Worm (Caenorhabditis elegans): ENCODE results near the gene T24C12.3.
A peak's percentile ranks its signal among the peaks of the same experiment; 100 is the strongest.

T24C12.3 gene

DNA sequence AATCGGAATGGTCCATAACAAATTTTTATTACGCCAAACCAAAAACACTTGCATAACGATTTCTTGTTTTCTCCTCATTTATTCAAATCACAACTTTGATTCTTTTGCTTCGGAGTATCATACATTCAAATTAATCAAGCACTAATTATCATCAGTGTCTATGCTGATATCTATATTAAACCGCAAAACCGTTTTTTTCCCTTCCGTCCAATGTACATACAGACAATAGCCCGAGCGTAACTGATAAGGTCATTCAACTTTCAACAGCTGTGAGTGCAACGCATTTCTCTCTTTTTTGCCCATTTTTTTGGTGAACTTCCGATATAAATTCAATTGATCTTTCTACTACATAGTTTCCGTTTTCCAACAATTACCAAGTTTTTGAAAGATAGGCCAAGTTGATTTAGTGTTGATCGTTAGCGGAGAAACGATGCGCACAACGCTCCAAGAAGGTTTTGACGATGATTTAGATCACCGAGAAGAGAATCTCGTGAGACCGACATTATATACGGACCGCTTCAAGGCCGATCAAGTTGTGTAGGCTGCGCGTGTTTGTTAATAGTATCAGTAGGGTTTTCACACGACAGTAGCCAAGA lies 25.9 kb downstream of the T24C12.3 start:
- TF ChIP-seq vab-7 (GFP tag; IDR thresholded peaks at IDR 0.05) (no peak), nhr-237 (tag; optimal IDR thresholded peaks at IDR 0.05) (no peak), unc-62 (GFP tag; optimal IDR thresholded peaks at IDR 0.05 in 1 of 2) (peak in 1 of 2 experiments; percentile 82), unc-62 (tag; optimal IDR thresholded peaks at IDR 0.05) (no peak), pqm-1 (tag; optimal IDR thresholded peaks at IDR 0.05) (peak; percentile 40), lim-7 (GFP tag; IDR thresholded peaks at IDR 0.05) (no peak), dmd-6 (GFP tag; IDR thresholded peaks at IDR 0.05) (peak; percentile 8; the same call in 1 of the 2 replicates)

DNA sequence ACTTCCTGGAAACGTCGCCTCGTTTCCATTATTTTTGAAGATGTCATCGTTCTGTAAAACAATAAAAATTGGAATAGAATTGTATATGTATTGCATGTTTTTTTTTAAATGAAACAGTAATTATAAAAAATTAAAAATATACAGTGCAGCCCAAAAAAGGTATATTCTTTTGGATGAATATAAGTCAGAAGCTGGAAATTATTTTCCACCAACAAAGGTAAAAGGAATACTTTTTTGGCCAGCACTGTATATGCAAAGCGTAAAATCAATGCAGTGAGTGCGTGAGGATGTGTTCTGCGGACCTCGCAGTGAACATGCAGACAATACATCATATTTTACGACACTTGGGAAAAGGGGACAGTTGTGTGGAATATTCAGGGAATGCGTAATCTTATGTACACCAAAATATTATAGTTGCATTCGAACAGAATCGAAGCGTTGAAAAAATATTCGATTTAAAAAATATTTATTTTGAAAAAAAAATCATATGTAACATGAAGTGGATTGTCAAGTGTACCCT lies 27.3 kb downstream of the T24C12.3 start, which contains the start of gene F48B9.8:
Gene F48B9.8 (minus strand): TSS at position 51 of the 520 bp plus-strand sequence.
- TF ChIP-seq skn-1 (tag; optimal IDR thresholded peaks at IDR 0.05) = no peak
- TF ChIP-seq unc-62 (GFP tag; optimal IDR thresholded peaks at IDR 0.05 in 1 of 2) = peak in 1 of 2 experiments; percentile 70
- TF ChIP-seq unc-62 (tag; optimal IDR thresholded peaks at IDR 0.05) = no peak
- peak; percentile 16 for TF ChIP-seq mes-2 (tag; optimal IDR thresholded peaks at IDR 0.05; ENCODE audit: poor library complexity, severe bottlenecking)
- TF ChIP-seq lsy-2 (tag; optimal IDR thresholded peaks at IDR 0.05) = peak in 1 of 2 experiments; percentile 51
- TF ChIP-seq ztf-7 (tag; optimal IDR thresholded peaks at IDR 0.05) = peak; percentile 10

ce11 chrX:2164751-2165150 lies 38.9 kb downstream of the T24C12.3 start, which contains the start of gene F48B9.3:
F48B9.3 (plus strand) TSS chrX:2165051.
- TF ChIP-seq dpl-1 (GFP tag; optimal IDR thresholded peaks at IDR 0.05) (no peak), set-16 (GFP tag; IDR thresholded peaks at IDR 0.05) (no peak), nhr-77 (tag; optimal IDR thresholded peaks at IDR 0.05) (no peak), arid-1 (GFP tag; conservative IDR thresholded peaks at IDR 0.05) (no peak), F26F4.8 (GFP tag; conservative IDR thresholded peaks at IDR 0.05) (no peak), ZK337.2 (GFP tag; IDR thresholded peaks at IDR 0.05) (no peak), unc-62 (GFP tag; optimal IDR thresholded peaks at IDR 0.05 in 1 of 2) (no peak), unc-62 (tag; optimal IDR thresholded peaks at IDR 0.05) (no peak)

- TF ChIP-seq vab-7 (GFP tag; IDR thresholded peaks at IDR 0.05) = no peak
- TF ChIP-seq F44E2.7 (GFP tag; IDR thresholded peaks at IDR 0.05) = no peak
- TF ChIP-seq tra-1 (GFP tag; IDR thresholded peaks at IDR 0.05) = no peak
- no peak for TF ChIP-seq egl-27 (tag; optimal IDR thresholded peaks at IDR 0.05)
- no peak for TF ChIP-seq tag-97 (GFP tag; IDR thresholded peaks at IDR 0.05)
- TF ChIP-seq F26F4.8 (GFP tag; conservative IDR thresholded peaks at IDR 0.05) = no peak
- TF ChIP-seq R02D3.7 (tag; optimal IDR thresholded peaks at IDR 0.05) = no peak
- TF ChIP-seq ama-1 (optimal IDR thresholded peaks at IDR 0.05) = no peak
- no peak for TF ChIP-seq lir-3 (tag; optimal IDR thresholded peaks at IDR 0.05)
- no peak for TF ChIP-seq lin-1 (GFP tag; IDR thresholded peaks at IDR 0.05)
- TF ChIP-seq dve-1 (tag; optimal IDR thresholded peaks at IDR 0.05; ENCODE audit: insufficient read depth) = no peak
- TF ChIP-seq lsy-2 (tag; optimal IDR thresholded peaks at IDR 0.05) = no peak
- TF ChIP-seq nhr-76 (tag; optimal IDR thresholded peaks at IDR 0.05) = no peak
- no peak for TF ChIP-seq sdz-12 (GFP tag; optimal IDR thresholded peaks at IDR 0.05)
- no peak for TF ChIP-seq snpc-4 (tag; optimal IDR thresholded peaks at IDR 0.05)
- TF ChIP-seq hif-1 (tag; optimal IDR thresholded peaks at IDR 0.05) = no peak
- no peak for TF ChIP-seq daf-19 (GFP tag; conservative IDR thresholded peaks at IDR 0.05)
- TF ChIP-seq zip-2 (tag; optimal IDR thresholded peaks at IDR 0.05) = no peak
- no peak for TF ChIP-seq fos-1 (tag; optimal IDR thresholded peaks at IDR 0.05)
These were observed 40.6 kb downstream of the T24C12.3 start, which contains the start of gene pdf-2 for ce11 chrX:2163084-2163483. pdf-2 (plus strand) TSS chrX:2163384.

DNA sequence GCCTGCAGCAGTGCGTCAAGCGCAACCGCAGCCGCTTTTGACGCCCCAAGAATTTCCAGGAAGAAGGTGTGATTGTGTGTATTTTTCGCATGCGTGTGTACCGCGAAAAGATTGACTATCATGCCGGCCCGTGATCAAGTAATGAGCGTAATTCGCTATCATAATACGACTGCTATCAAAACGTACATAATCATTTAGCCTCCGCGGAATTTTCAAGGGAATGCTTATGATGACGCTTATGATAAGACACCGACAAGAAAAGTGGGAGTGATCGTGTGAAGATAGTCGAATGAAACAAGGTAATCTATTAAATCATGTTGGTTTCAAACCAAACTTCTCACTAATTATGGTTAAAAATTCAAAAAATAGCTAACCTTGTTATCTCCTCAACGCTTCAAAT lies 45.8 kb downstream of the T24C12.3 start:
- peak; percentile 45 for TF ChIP-seq mxl-3 (GFP tag; optimal IDR thresholded peaks at IDR 0.05)
- TF ChIP-seq pqm-1 (tag; optimal IDR thresholded peaks at IDR 0.05) = peak; percentile 11
- TF ChIP-seq saeg-2 (GFP tag; IDR thresholded peaks at IDR 0.05) = no peak
- no peak for TF ChIP-seq lir-3 (tag; optimal IDR thresholded peaks at IDR 0.05)
- TF ChIP-seq sdz-12 (GFP tag; optimal IDR thresholded peaks at IDR 0.05) = no peak
- no peak for TF ChIP-seq lin-1 (GFP tag; IDR thresholded peaks at IDR 0.05)
- TF ChIP-seq mxl-2 (GFP tag; conservative IDR thresholded peaks at IDR 0.05) = no peak
- TF ChIP-seq hlh-30 (tag; optimal IDR thresholded peaks at IDR 0.05; ENCODE audit: insufficient read depth) = peak; percentile 23
- peak; percentile 20 for TF ChIP-seq hlh-11 (tag; optimal IDR thresholded peaks at IDR 0.05)
- TF ChIP-seq lin-15B (tag; optimal IDR thresholded peaks at IDR 0.05) = no peak
- TF ChIP-seq R02D3.7 (tag; optimal IDR thresholded peaks at IDR 0.05) = no peak
- no peak for TF ChIP-seq unc-130 (GFP tag; optimal IDR thresholded peaks at IDR 0.05)
- TF ChIP-seq lin-29 (GFP tag; IDR thresholded peaks at IDR 0.05) = no peak
- no peak for TF ChIP-seq daf-8 (GFP tag; IDR thresholded peaks at IDR 0.05)

Measured in whole organism, L4 larva.